Worm (Caenorhabditis elegans): ENCODE results near the gene lam-1.

Gene lam-1

DNA sequence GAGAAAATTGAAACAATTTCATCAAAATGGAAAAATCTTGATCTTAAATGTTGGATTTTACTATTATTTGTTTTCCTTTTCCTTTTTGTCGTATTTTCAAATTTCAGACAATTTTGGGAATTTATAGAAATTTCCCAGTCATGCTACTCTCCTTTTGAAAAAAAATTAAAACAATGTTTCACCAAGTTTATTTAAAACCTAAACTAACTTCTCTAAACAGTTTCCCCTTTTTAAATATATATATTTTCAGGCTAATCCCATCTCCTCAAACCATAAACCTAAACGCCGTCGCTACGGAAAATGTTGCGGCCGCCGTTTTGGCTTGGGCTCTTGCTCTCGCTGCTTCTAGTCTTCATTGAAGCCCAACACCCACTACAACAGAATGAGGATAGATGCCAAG is at the start of gene lam-1:
Gene lam-1, plus strand, starts transcription at position 301 of the 400 bp plus-strand sequence.
- TF ChIP-seq hlh-11 (tag; optimal IDR thresholded peaks at IDR 0.05) (no peak), unc-62 (GFP tag; optimal IDR thresholded peaks at IDR 0.05 in 1 of 2) (no peak), unc-62 (tag; optimal IDR thresholded peaks at IDR 0.05) (no peak), egl-43 (GFP tag; IDR thresholded peaks at IDR 0.05) (no peak), daf-12 (tag; optimal IDR thresholded peaks at IDR 0.05) (no peak), sdz-12 (GFP tag; optimal IDR thresholded peaks at IDR 0.05) (no peak), cey-2 (tag; optimal IDR thresholded peaks at IDR 0.05; ENCODE audit: borderline replicate concordance, insufficient read depth) (no peak), ceh-82 (tag; optimal IDR thresholded peaks at IDR 0.05) (no peak), daf-19 (GFP tag; conservative IDR thresholded peaks at IDR 0.05) (no peak)

DNA sequence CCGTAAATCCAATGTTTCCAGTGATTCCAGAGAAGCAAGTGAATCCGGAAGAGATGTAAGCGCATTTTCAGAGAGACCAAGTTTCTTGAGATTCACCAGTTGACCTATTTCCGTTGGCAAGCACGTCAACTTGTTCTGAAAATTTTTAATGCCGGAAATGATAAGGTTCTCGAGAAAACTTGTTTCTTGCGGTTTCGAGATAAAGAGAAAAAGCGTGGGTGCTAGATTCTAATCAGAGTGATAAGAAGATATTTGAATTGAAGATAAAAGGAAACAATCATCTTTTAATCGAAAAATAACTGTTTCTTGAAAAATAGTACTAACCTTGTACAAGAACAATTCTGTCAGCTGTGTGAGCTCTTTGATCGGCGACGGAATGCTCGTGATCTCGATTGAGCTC is 41.4 kb upstream of the lam-1 start:
- no peak for TF ChIP-seq mep-1 (tag; optimal IDR thresholded peaks at IDR 0.05)
- TF ChIP-seq ceh-62 (tag; optimal IDR thresholded peaks at IDR 0.05), result no peak
- TF ChIP-seq ceh-32 (tag; optimal IDR thresholded peaks at IDR 0.05; ENCODE audit: poor library complexity), result no peak
- no peak for TF ChIP-seq nhr-237 (tag; optimal IDR thresholded peaks at IDR 0.05)
- no peak for TF ChIP-seq aly-2 (tag; optimal IDR thresholded peaks at IDR 0.05)
- no peak for TF ChIP-seq set-16 (GFP tag; IDR thresholded peaks at IDR 0.05)
- TF ChIP-seq unc-39 (tag; optimal IDR thresholded peaks at IDR 0.05), result no peak
- TF ChIP-seq egl-27 (tag; optimal IDR thresholded peaks at IDR 0.05), result no peak
- no peak for TF ChIP-seq F10B5.3 (tag; optimal IDR thresholded peaks at IDR 0.05)
- no peak for TF ChIP-seq dmd-9 (GFP tag; IDR thresholded peaks at IDR 0.05)
- no peak for TF ChIP-seq F49E8.2 (tag; optimal IDR thresholded peaks at IDR 0.05; ENCODE audit: borderline replicate concordance)
- TF ChIP-seq nhr-25 (tag; optimal IDR thresholded peaks at IDR 0.05; ENCODE audit: borderline replicate concordance, insufficient read depth), result no peak
- no peak for TF ChIP-seq nhr-111 (GFP tag; optimal IDR thresholded peaks at IDR 0.05)

DNA sequence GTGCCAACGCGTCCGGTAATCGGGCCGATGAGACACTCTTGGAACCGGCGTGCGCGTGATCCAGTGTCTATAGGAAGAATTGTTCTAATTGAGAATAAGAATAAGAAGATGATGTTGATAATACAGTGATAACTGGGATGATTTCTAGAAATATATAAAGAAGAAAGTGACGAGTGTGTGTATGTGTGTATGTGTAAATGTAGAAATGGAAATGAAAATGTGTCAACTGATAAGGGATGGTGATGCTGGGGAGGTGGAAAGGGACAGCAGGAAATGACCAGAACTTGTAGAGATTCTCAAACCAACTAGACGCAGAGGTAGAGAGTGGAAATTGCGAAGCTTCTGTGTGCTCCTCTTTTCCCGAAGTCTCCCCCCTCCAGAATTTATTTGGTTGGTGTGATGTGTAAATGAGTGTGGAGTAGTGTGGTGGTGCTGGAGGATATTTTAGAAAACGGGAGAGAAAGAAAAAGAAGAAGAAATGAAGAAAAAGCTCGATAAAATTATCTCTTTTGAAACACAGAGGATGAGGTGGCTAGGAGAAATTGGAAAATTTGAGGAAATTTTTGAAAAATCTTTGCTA is 39.3 kb upstream of the lam-1 start:
- TF ChIP-seq duxl-1 (tag; optimal IDR thresholded peaks at IDR 0.05; ENCODE audit: poor library complexity), result no peak
- TF ChIP-seq egl-27 (tag; optimal IDR thresholded peaks at IDR 0.05), result no peak
- no peak for TF ChIP-seq nhr-76 (tag; optimal IDR thresholded peaks at IDR 0.05)
- no peak for TF ChIP-seq sdz-12 (GFP tag; optimal IDR thresholded peaks at IDR 0.05)
- no peak for TF ChIP-seq tra-1 (GFP tag; IDR thresholded peaks at IDR 0.05)
- TF ChIP-seq zfp-3 (GFP tag; conservative IDR thresholded peaks at IDR 0.05), result no peak
- TF ChIP-seq nhr-25 (tag; optimal IDR thresholded peaks at IDR 0.05; ENCODE audit: borderline replicate concordance, insufficient read depth), result no peak
- TF ChIP-seq R02D3.7 (tag; optimal IDR thresholded peaks at IDR 0.05), result no peak
- no peak for TF ChIP-seq lir-3 (tag; optimal IDR thresholded peaks at IDR 0.05)
- TF ChIP-seq nhr-237 (tag; optimal IDR thresholded peaks at IDR 0.05), result no peak
- TF ChIP-seq Y5F2A.4 (GFP tag; optimal IDR thresholded peaks at IDR 0.05), result no peak
- no peak for TF ChIP-seq ceh-32 (tag; optimal IDR thresholded peaks at IDR 0.05; ENCODE audit: poor library complexity)
- TF ChIP-seq mxl-3 (GFP tag; optimal IDR thresholded peaks at IDR 0.05), result peak; percentile 54
- no peak for TF ChIP-seq ztf-11 (tag; optimal IDR thresholded peaks at IDR 0.05)
- TF ChIP-seq nhr-102 (tag; optimal IDR thresholded peaks at IDR 0.05), result no peak
- TF ChIP-seq ceh-20 (GFP tag; IDR thresholded peaks at IDR 0.05), result no peak
- TF ChIP-seq hlh-11 (tag; optimal IDR thresholded peaks at IDR 0.05), result peak; percentile 62
- no peak for TF ChIP-seq ctbp-1 (GFP tag; IDR thresholded peaks at IDR 0.05)
- no peak for TF ChIP-seq lin-29 (GFP tag; IDR thresholded peaks at IDR 0.05)
- no peak for TF ChIP-seq spr-1 (tag; optimal IDR thresholded peaks at IDR 0.05)
- no peak for TF ChIP-seq skn-1 (tag; optimal IDR thresholded peaks at IDR 0.05)
- no peak; the same call in 1 of the 2 replicates for TF ChIP-seq set-16 (GFP tag; IDR thresholded peaks at IDR 0.05)
- TF ChIP-seq ztf-7 (tag; optimal IDR thresholded peaks at IDR 0.05), result no peak
- TF ChIP-seq aha-1 (tag), result peak; percentile 81
- no peak for TF ChIP-seq lim-7 (GFP tag; IDR thresholded peaks at IDR 0.05)
- TF ChIP-seq attf-4 (tag; optimal IDR thresholded peaks at IDR 0.05), result no peak
- TF ChIP-seq ZK337.2 (GFP tag; IDR thresholded peaks at IDR 0.05), result no peak
- no peak for TF ChIP-seq unc-62 (GFP tag; optimal IDR thresholded peaks at IDR 0.05 in 1 of 2)
- no peak for TF ChIP-seq unc-62 (tag; optimal IDR thresholded peaks at IDR 0.05)
- peak; percentile 29 for TF ChIP-seq dve-1 (tag; optimal IDR thresholded peaks at IDR 0.05; ENCODE audit: insufficient read depth)
- TF ChIP-seq F44E2.7 (GFP tag; IDR thresholded peaks at IDR 0.05), result no peak
- TF ChIP-seq snpc-4 (tag; optimal IDR thresholded peaks at IDR 0.05), result no peak
- no peak for TF ChIP-seq ces-1 (GFP tag; optimal IDR thresholded peaks at IDR 0.05)
- TF ChIP-seq mdt-29 (GFP tag; IDR thresholded peaks at IDR 0.05), result no peak
